Worm (Caenorhabditis elegans) whole organism, L3 larva: ENCODE measurements around the gene rsp-2.

Source experiments
- R02D3.7 ChIP-seq: fragments of 150-350 bp; optimal IDR thresholded peaks from 2 replicates; lab custom pipeline; 2014; ENCODE audit warnings: missing biosample characterization, missing genetic modification characterization
- ZK546.5 ChIP-seq: sonication (generic microtip); optimal IDR thresholded peaks from 2 replicates; lab custom pipeline; 2017; ENCODE audit warnings: missing biosample characterization, missing genetic modification characterization
- aly-2 ChIP-seq: fragments of 150-350 bp; optimal IDR thresholded peaks from 2 replicates; lab custom pipeline; 2014; ENCODE audit warnings: missing biosample characterization, missing genetic modification characterization
- ama-1 ChIP-seq: fragments of 150-350 bp; optimal IDR thresholded peaks from 2 replicates; lab custom pipeline; 2018
- ceh-16 ChIP-seq: sonication (generic microtip); optimal IDR thresholded peaks from 2 replicates; lab custom pipeline; 2017; ENCODE audit warnings: missing biosample characterization, missing genetic modification characterization
- ceh-28 ChIP-seq: fragments of 150-350 bp; optimal IDR thresholded peaks from 2 replicates; lab custom pipeline; 2014; ENCODE audit warnings: missing biosample characterization, missing genetic modification reagents, missing genetic modification characterization
- ceh-82 ChIP-seq: fragments of 150-350 bp; optimal IDR thresholded peaks from 2 replicates; lab custom pipeline; 2014; ENCODE audit warnings: missing biosample characterization, missing genetic modification characterization
- ceh-9 ChIP-seq: sonication (generic microtip); optimal IDR thresholded peaks from 2 replicates; lab custom pipeline; 2018; ENCODE audit warnings: missing biosample characterization, missing genetic modification characterization
- daf-12 ChIP-seq: fragments of 150-350 bp; optimal IDR thresholded peaks from 2 replicates; lab custom pipeline; 2014; ENCODE audit warnings: missing biosample characterization, missing genetic modification reagents, missing genetic modification characterization
- egl-27 ChIP-seq: sonication (generic microtip); optimal IDR thresholded peaks from 4 replicates; lab custom pipeline; 2017; ENCODE audit warnings: missing biosample characterization, missing genetic modification reagents, missing genetic modification characterization
- egl-5 ChIP-seq: fragments of 150-350 bp; optimal IDR thresholded peaks from 2 replicates; lab custom pipeline; 2017; ENCODE audit warnings: missing biosample characterization, missing genetic modification reagents, missing genetic modification characterization, inconsistent platforms
- elt-1 ChIP-seq: fragments of 150-350 bp; optimal IDR thresholded peaks from 2 replicates; lab custom pipeline; 2014; ENCODE audit warnings: missing biosample characterization, missing genetic modification characterization
- elt-2 ChIP-seq: sonication (generic microtip); optimal IDR thresholded peaks from 2 replicates; lab custom pipeline; 2016; ENCODE audit warnings: missing genetic modification reagents, mild to moderate bottlenecking, missing genetic modification characterization, missing compliant biosample characterization
- elt-3 ChIP-seq, 3 experiments: fragments of 150-350 bp in 1 of 3; sonication (generic microtip) in 2 of 3; optimal IDR thresholded peaks; 2 replicates in 2 of 3; 4 replicates in 1 of 3; lab custom pipeline; 2014 to 2017; ENCODE audit warnings: missing biosample characterization in 3 of 3, missing genetic modification characterization in 3 of 3
- eor-1 ChIP-seq, 2 experiments: fragments of 150-350 bp; optimal IDR thresholded peaks; 2 replicates each; lab custom pipeline; 2014 to 2018; ENCODE audit warnings: missing biosample characterization in 2 of 2, missing genetic modification characterization in 2 of 2
- fkh-10 ChIP-seq: sonication (generic microtip); optimal IDR thresholded peaks from 2 replicates; lab custom pipeline; 2017; ENCODE audit warnings: missing biosample characterization, missing genetic modification reagents, missing genetic modification characterization
- fkh-2 ChIP-seq: fragments of 150-350 bp; optimal IDR thresholded peaks from 2 replicates; lab custom pipeline; 2014; ENCODE audit warnings: missing biosample characterization, missing genetic modification reagents, missing genetic modification characterization
- fos-1 ChIP-seq: fragments of 150-350 bp; optimal IDR thresholded peaks from 2 replicates; lab custom pipeline; 2014; ENCODE audit warnings: missing biosample characterization, missing genetic modification characterization
- hmg-11 ChIP-seq: sonication (generic microtip); optimal IDR thresholded peaks from 2 replicates; lab custom pipeline; 2016; ENCODE audit warnings: missing genetic modification characterization, missing compliant biosample characterization
- jun-1 ChIP-seq: fragments of 150-350 bp; optimal IDR thresholded peaks from 2 replicates; lab custom pipeline; 2014; ENCODE audit warnings: missing biosample characterization, missing genetic modification reagents, missing genetic modification characterization
- lin-15B ChIP-seq: fragments of 150-350 bp; optimal IDR thresholded peaks from 2 replicates; lab custom pipeline; 2014; ENCODE audit warnings: missing biosample characterization, missing genetic modification characterization
- lin-39 ChIP-seq: fragments of 150-350 bp; optimal IDR thresholded peaks from 2 replicates; lab custom pipeline; 2018; ENCODE audit warnings: missing biosample characterization, missing genetic modification reagents, missing genetic modification characterization
- lsy-12 ChIP-seq: sonication (generic microtip); optimal IDR thresholded peaks from 2 replicates; lab custom pipeline; 2016; ENCODE audit warnings: mild to moderate bottlenecking, missing genetic modification characterization, missing compliant biosample characterization
- mdl-1 ChIP-seq: fragments of 150-350 bp; optimal IDR thresholded peaks from 2 replicates; lab custom pipeline; 2014; ENCODE audit warnings: missing biosample characterization, missing genetic modification characterization
- mml-1 ChIP-seq: fragments of 150-350 bp; sonication (generic microtip); optimal IDR thresholded peaks from 3 replicates; lab custom pipeline; 2014; ENCODE audit warnings: missing biosample characterization, missing genetic modification characterization
- nfya-1 ChIP-seq: sonication (generic microtip); optimal IDR thresholded peaks from 2 replicates; lab custom pipeline; 2017; ENCODE audit warnings: missing genetic modification characterization, mild to moderate bottlenecking, missing compliant biosample characterization, antibody characterized with exemption, moderate library complexity; ENCODE audit not compliant: insufficient read depth
- nhr-11 ChIP-seq: fragments of 150-350 bp; optimal IDR thresholded peaks from 2 replicates; lab custom pipeline; 2014; ENCODE audit warnings: missing biosample characterization, missing genetic modification characterization
- nhr-12 ChIP-seq: fragments of 150-350 bp; optimal IDR thresholded peaks from 2 replicates; lab custom pipeline; 2014; ENCODE audit warnings: missing biosample characterization, missing genetic modification characterization
- nhr-23 ChIP-seq: fragments of 150-350 bp; optimal IDR thresholded peaks from 2 replicates; lab custom pipeline; 2014; ENCODE audit warnings: missing biosample characterization, missing genetic modification reagents, missing genetic modification characterization
- nhr-237 ChIP-seq: fragments of 150-350 bp; optimal IDR thresholded peaks from 2 replicates; lab custom pipeline; 2014; ENCODE audit warnings: missing biosample characterization, missing genetic modification characterization
- nhr-25 ChIP-seq: sonication (generic microtip); optimal IDR thresholded peaks from 2 replicates; lab custom pipeline; 2017; ENCODE audit warnings: missing biosample characterization, missing genetic modification characterization
- nhr-28 ChIP-seq: fragments of 150-350 bp; optimal IDR thresholded peaks from 2 replicates; lab custom pipeline; 2014; ENCODE audit warnings: missing biosample characterization, missing genetic modification characterization
- nhr-43 ChIP-seq: sonication (generic microtip); optimal IDR thresholded peaks from 2 replicates; lab custom pipeline; 2016; ENCODE audit warnings: mild to moderate bottlenecking, missing genetic modification characterization, missing compliant biosample characterization; ENCODE audit not compliant: poor library complexity, severe bottlenecking
- nhr-67 ChIP-seq: fragments of 150-350 bp; optimal IDR thresholded peaks from 2 replicates; lab custom pipeline; 2014; ENCODE audit warnings: missing biosample characterization, missing genetic modification characterization
- nhr-76 ChIP-seq: fragments of 150-350 bp; sonication (generic microtip); optimal IDR thresholded peaks from 5 replicates; lab custom pipeline; 2014; ENCODE audit warnings: missing biosample characterization, missing genetic modification characterization
- nhr-77 ChIP-seq: fragments of 150-350 bp; optimal IDR thresholded peaks from 2 replicates; lab custom pipeline; 2014; ENCODE audit warnings: missing biosample characterization, missing genetic modification characterization
- pha-4 ChIP-seq: fragments of 150-350 bp; optimal IDR thresholded peaks from 2 replicates; lab custom pipeline; 2014; ENCODE audit warnings: missing biosample characterization, missing genetic modification reagents, missing genetic modification characterization
- pqm-1 ChIP-seq: fragments of 150-350 bp; optimal IDR thresholded peaks from 2 replicates; lab custom pipeline; 2017; ENCODE audit warnings: missing biosample characterization, missing genetic modification characterization, inconsistent platforms
- sea-2 ChIP-seq: fragments of 150-350 bp; sonication (generic microtip); optimal IDR thresholded peaks from 4 replicates; lab custom pipeline; 2014; ENCODE audit warnings: missing biosample characterization, missing genetic modification reagents, missing genetic modification characterization
- skn-1 ChIP-seq: fragments of 150-350 bp; optimal IDR thresholded peaks from 2 replicates; lab custom pipeline; 2014; ENCODE audit warnings: missing biosample characterization, missing genetic modification characterization
- snpc-4 ChIP-seq: fragments of 150-350 bp; optimal IDR thresholded peaks from 2 replicates; lab custom pipeline; 2014; ENCODE audit warnings: missing biosample characterization, missing genetic modification characterization
- tbx-2 ChIP-seq: sonication (generic microtip); optimal IDR thresholded peaks from 2 replicates; lab custom pipeline; 2016; ENCODE audit warnings: mild to moderate bottlenecking, missing genetic modification characterization, missing compliant biosample characterization
- unc-39 ChIP-seq: sonication (generic microtip); optimal IDR thresholded peaks from 4 replicates; lab custom pipeline; 2017; ENCODE audit warnings: missing biosample characterization, missing genetic modification characterization
- unc-62 ChIP-seq: fragments of 150-350 bp; sonication (generic microtip); optimal IDR thresholded peaks from 4 replicates; lab custom pipeline; 2014; ENCODE audit warnings: missing biosample characterization, missing genetic modification reagents, missing genetic modification characterization
- zag-1 ChIP-seq: fragments of 150-350 bp; optimal IDR thresholded peaks from 2 replicates; lab custom pipeline; 2014; ENCODE audit warnings: missing biosample characterization, missing genetic modification characterization
- ztf-11 ChIP-seq: fragments of 150-350 bp; optimal IDR thresholded peaks from 2 replicates; lab custom pipeline; 2014; ENCODE audit warnings: missing biosample characterization, missing genetic modification characterization
- ztf-4 ChIP-seq: fragments of 150-350 bp; optimal IDR thresholded peaks from 2 replicates; lab custom pipeline; 2014; ENCODE audit warnings: missing biosample characterization, missing genetic modification characterization

Gene rsp-2

ce11 chrII:11486698-11487234, 34.0 kb upstream of the rsp-2 start, which contains the start of gene ttr-18:
TSS of gene ttr-18 (minus strand) at chrII:11486748.
- TF ChIP-seq egl-27 (peak; percentile 12), mml-1 (tag; lab: Kevin White, UChicago) (no peak), lsy-12 (tag; lab: Kevin White, UChicago) (no peak), nhr-23 (tag; lab: Kevin White, UChicago) (peak; percentile 4), ztf-11 (no peak), R02D3.7 (tag; lab: Kevin White, UChicago) (no peak), fos-1 (tag; lab: Kevin White, UChicago) (no peak), nhr-77 (no peak), nhr-25 (tag; lab: Kevin White, UChicago) (peak; percentile 37)
- TF ChIP-seq, all 47 proteins: peak for 3

- no peak for TF ChIP-seq nhr-23 (tag; lab: Kevin White, UChicago)
- no peak for TF ChIP-seq mdl-1 (tag; lab: Kevin White, UChicago)
- TF ChIP-seq eor-1 (tag; optimal IDR thresholded peaks at IDR 0.05; lab: Kevin White, UChicago) = no peak
- TF ChIP-seq ama-1 (lab: Kevin White, UChicago) = peak; percentile 39
- no peak for TF ChIP-seq nhr-11 (tag; lab: Kevin White, UChicago)
- TF ChIP-seq lsy-12 (tag; lab: Kevin White, UChicago) = no peak
These were observed 32.4 kb upstream of the rsp-2 start, which contains the start of gene twk-5 for ce11 chrII:11485200-11485599. TSS of gene twk-5 (minus strand) at chrII:11485300.

- TF ChIP-seq elt-2 (tag; lab: Kevin White, UChicago) = peak; percentile 54
- no peak for TF ChIP-seq elt-3 (tag; optimal IDR thresholded peaks at IDR 0.05; lab: Kevin White, UChicago)
- no peak for TF ChIP-seq elt-1 (tag; lab: Kevin White, UChicago)
- TF ChIP-seq zag-1 (tag; lab: Kevin White, UChicago) = no peak
- no peak for TF ChIP-seq nhr-237 (tag; lab: Kevin White, UChicago)
- no peak for TF ChIP-seq nhr-12
- TF ChIP-seq fkh-2 (tag; lab: Kevin White, UChicago) = no peak
- TF ChIP-seq ceh-28 = no peak
- TF ChIP-seq nhr-25 (tag; lab: Kevin White, UChicago) = peak; percentile 77
- no peak for TF ChIP-seq nhr-28 (tag; lab: Kevin White, UChicago)
- TF ChIP-seq eor-1 (tag; optimal IDR thresholded peaks at IDR 0.05; lab: Kevin White, UChicago) = no peak
- no peak for TF ChIP-seq nfya-1 (tag; lab: Kevin White, UChicago)
- TF ChIP-seq nhr-23 (tag; lab: Kevin White, UChicago) = peak; percentile 36
- no peak for TF ChIP-seq ceh-82
- TF ChIP-seq lsy-12 (tag; lab: Kevin White, UChicago) = peak; percentile 91
- no peak for TF ChIP-seq ZK546.5 (tag; lab: Kevin White, UChicago)
- no peak for TF ChIP-seq aly-2 (tag; lab: Kevin White, UChicago)
- no peak for TF ChIP-seq mml-1 (tag; lab: Kevin White, UChicago)
- no peak for TF ChIP-seq unc-62 (GFP tag; lab: Kevin White, UChicago)
- peak; percentile 86 for TF ChIP-seq nhr-43 (tag; lab: Kevin White, UChicago)
- TF ChIP-seq fkh-10 = no peak
- no peak for TF ChIP-seq ztf-4
- TF ChIP-seq tbx-2 = peak; percentile 47
- TF ChIP-seq skn-1 (tag; lab: Kevin White, UChicago) = peak; percentile 48
- TF ChIP-seq sea-2 (GFP tag; lab: Kevin White, UChicago) = no peak
- TF ChIP-seq nhr-76 (tag; lab: Kevin White, UChicago) = no peak
- no peak for TF ChIP-seq pha-4 (tag; lab: Kevin White, UChicago)
- TF ChIP-seq lin-15B = peak; percentile 32
- TF ChIP-seq nhr-67 (tag; lab: Kevin White, UChicago) = no peak
- TF ChIP-seq egl-27 = no peak
- peak; percentile 9 for TF ChIP-seq jun-1 (tag; lab: Kevin White, UChicago)
- no peak for TF ChIP-seq snpc-4 (tag; lab: Kevin White, UChicago)
- TF ChIP-seq ceh-9 (tag; lab: Kevin White, UChicago) = no peak
- no peak for TF ChIP-seq daf-12
- no peak for TF ChIP-seq fos-1 (tag; lab: Kevin White, UChicago)
- TF ChIP-seq nhr-77 = peak; percentile 50
- no peak for TF ChIP-seq egl-5 (tag; lab: Kevin White, UChicago)
- no peak for TF ChIP-seq ztf-11
- no peak for TF ChIP-seq nhr-11 (tag; lab: Kevin White, UChicago)
- TF ChIP-seq R02D3.7 (tag; lab: Kevin White, UChicago) = no peak
- TF ChIP-seq mdl-1 (tag; lab: Kevin White, UChicago) = no peak
- no peak for TF ChIP-seq unc-39 (tag; lab: Kevin White, UChicago)
- peak; percentile 29 for TF ChIP-seq pqm-1 (tag; lab: Kevin White, UChicago)
- TF ChIP-seq ceh-16 (tag; lab: Kevin White, UChicago) = peak; percentile 34
- peak; percentile 81 for TF ChIP-seq lin-39 (tag; lab: Kevin White, UChicago)
- peak; percentile 93 for TF ChIP-seq hmg-11
- no peak for TF ChIP-seq ama-1 (lab: Kevin White, UChicago)
These were observed 31.8 kb upstream of the rsp-2 start for ce11 chrII:11484600-11484999.
